Fruit fly (Drosophila melanogaster) whole organism, embryonic: ENCODE results near the gene Coq2.
A peak's percentile ranks its signal among the peaks of the same experiment; 100 is the strongest.

Source experiments
- Aef1 ChIP-seq: fragments of 200-800 bp; sonication (Bioruptor generic); IDR thresholded peaks from 3 replicates; pipeline ENCODE4 v1.3.6; 2022; ENCODE audit warnings: missing biosample characterization, missing genetic modification characterization
- Asciz ChIP-seq: fragments of 200-800 bp; sonication (Bioruptor generic); optimal IDR thresholded peaks from 2 replicates; lab custom pipeline; 2017; ENCODE audit warnings: missing biosample characterization, mild to moderate bottlenecking, missing genetic modification characterization, missing genetic modification reagents
- BtbVII ChIP-seq: fragments of 200-800 bp; sonication (Bioruptor generic); optimal IDR thresholded peaks from 3 replicates; lab custom pipeline; 2017; ENCODE audit warnings: missing biosample characterization, mild to moderate bottlenecking, missing genetic modification characterization
- CG10209 ChIP-seq: fragments of 200-800 bp; sonication (Bioruptor generic); optimal IDR thresholded peaks from 3 replicates; lab custom pipeline; 2017; ENCODE audit warnings: missing biosample characterization, mild to moderate bottlenecking, missing genetic modification characterization, missing genetic modification reagents
- CG11456 ChIP-seq: fragments of 200-800 bp; sonication (Bioruptor generic); IDR thresholded peaks from 3 replicates; pipeline ENCODE4 v1.3.6; 2022; ENCODE audit warnings: missing biosample characterization, missing genetic modification characterization
- CG1233 ChIP-seq: fragments of 200-800 bp; sonication (Bioruptor generic); optimal IDR thresholded peaks from 4 replicates; lab custom pipeline; 2018; ENCODE audit warnings: missing biosample characterization, mild to moderate bottlenecking, missing genetic modification characterization
- CG13775 ChIP-seq: fragments of 200-800 bp; sonication (Bioruptor generic); optimal IDR thresholded peaks from 3 replicates; lab custom pipeline; 2017; ENCODE audit warnings: missing biosample characterization, mild to moderate bottlenecking, missing genetic modification characterization
- CG18619 ChIP-seq: fragments of 200-800 bp; sonication (Bioruptor generic); optimal IDR thresholded peaks from 3 replicates; lab custom pipeline; 2017; ENCODE audit warnings: missing biosample characterization, mild to moderate bottlenecking, missing genetic modification characterization
- CG2129 ChIP-seq: fragments of 200-800 bp; sonication (Bioruptor generic); IDR thresholded peaks from 2 replicates; pipeline ENCODE4 v1.3.6; 2022; ENCODE audit warnings: missing biosample characterization, missing genetic modification characterization; ENCODE audit not compliant: partially characterized antibody
- CG31224 ChIP-seq: fragments of 200-800 bp; sonication (Bioruptor generic); IDR thresholded peaks from 2 replicates; pipeline ENCODE4 v1.3.6; 2022; ENCODE audit warnings: missing biosample characterization, missing genetic modification characterization
- CG3838 ChIP-seq: fragments of 200-800 bp; sonication (Bioruptor generic); optimal IDR thresholded peaks from 3 replicates; lab custom pipeline; 2016; ENCODE audit warnings: missing biosample characterization, missing genetic modification characterization
- CG7745 ChIP-seq: fragments of 200-800 bp; sonication (Bioruptor generic); optimal IDR thresholded peaks from 2 replicates; lab custom pipeline; 2018; ENCODE audit warnings: missing biosample characterization, mild to moderate bottlenecking, missing genetic modification characterization, moderate library complexity
- CG7987 ChIP-seq: fragments of 200-800 bp; sonication (Bioruptor generic); optimal IDR thresholded peaks from 2 replicates; lab custom pipeline; 2018; ENCODE audit warnings: missing biosample characterization, mild to moderate bottlenecking, missing genetic modification characterization, moderate library complexity
- CG8944 ChIP-seq: fragments of 200-800 bp; sonication (Bioruptor generic); optimal IDR thresholded peaks from 3 replicates; lab custom pipeline; 2016; ENCODE audit warnings: missing biosample characterization, missing genetic modification characterization
- CrebB ChIP-seq: fragments of 200-800 bp; sonication (Bioruptor generic); optimal IDR thresholded peaks from 3 replicates; lab custom pipeline; 2018; ENCODE audit warnings: missing biosample characterization, mild to moderate bottlenecking, missing genetic modification characterization
- D19A ChIP-seq: fragments of 200-800 bp; optimal IDR thresholded peaks from 3 replicates; lab custom pipeline; 2019; ENCODE audit warnings: missing biosample characterization, mild to moderate bottlenecking, missing genetic modification characterization, moderate library complexity
- Dip3 ChIP-seq: fragments of 200-800 bp; sonication (Bioruptor generic); optimal IDR thresholded peaks from 3 replicates; lab custom pipeline; 2016; ENCODE audit warnings: missing biosample characterization, missing genetic modification characterization
- Hey ChIP-seq: fragments of 200-800 bp; sonication (Bioruptor generic); optimal IDR thresholded peaks from 3 replicates; lab custom pipeline; 2018; ENCODE audit warnings: missing biosample characterization, mild to moderate bottlenecking, missing genetic modification characterization
- Hsf ChIP-seq: fragments of 200-800 bp; sonication (Bioruptor generic); optimal IDR thresholded peaks from 3 replicates; lab custom pipeline; 2016; ENCODE audit warnings: missing biosample characterization, missing genetic modification characterization
- Lpt ChIP-seq: fragments of >200 bp; optimal IDR thresholded peaks from 2 replicates; lab custom pipeline; 2018; ENCODE audit warnings: missing biosample characterization, missing genetic modification characterization
- MBD-R2 ChIP-seq: fragments of 200-800 bp; sonication (Bioruptor generic); IDR thresholded peaks from 2 replicates; pipeline ENCODE4 v1.3.6; 2022; ENCODE audit warnings: missing biosample characterization, missing genetic modification characterization
- Neu2 ChIP-seq: fragments of 200-800 bp; sonication (Bioruptor generic); optimal IDR thresholded peaks from 3 replicates; lab custom pipeline; 2016; ENCODE audit warnings: missing biosample characterization, missing genetic modification characterization, borderline replicate concordance
- Ptx1 ChIP-seq: fragments of 200-800 bp; sonication (Bioruptor generic); IDR thresholded peaks from 2 replicates; pipeline ENCODE4 v1.3.6; 2022; ENCODE audit warnings: missing biosample characterization, missing genetic modification characterization
- Side ChIP-seq: fragments of 200-800 bp; sonication (Bioruptor generic); optimal IDR thresholded peaks from 2 replicates; lab custom pipeline; 2016; ENCODE audit warnings: missing biosample characterization, missing genetic modification characterization
- Sry-β ChIP-seq: fragments of 200-800 bp; sonication (Bioruptor generic); optimal IDR thresholded peaks from 2 replicates; lab custom pipeline; 2018; ENCODE audit warnings: missing biosample characterization, mild to moderate bottlenecking, missing genetic modification characterization, moderate library complexity
- Xbp1 ChIP-seq: fragments of 200-800 bp; sonication (Bioruptor generic); optimal IDR thresholded peaks from 3 replicates; lab custom pipeline; 2016; ENCODE audit warnings: missing biosample characterization, mild to moderate bottlenecking, missing genetic modification characterization
- ab ChIP-seq: fragments of 200-800 bp; sonication (Bioruptor generic); optimal IDR thresholded peaks from 2 replicates; lab custom pipeline; 2016; ENCODE audit warnings: missing biosample characterization, missing genetic modification characterization
- al ChIP-seq: fragments of 200-800 bp; sonication (Bioruptor generic); IDR thresholded peaks from 2 replicates; pipeline ENCODE4 v1.3.6; 2022; ENCODE audit warnings: missing biosample characterization, missing genetic modification characterization
- bcd ChIP-seq: fragments of 200-800 bp; sonication (Bioruptor generic); optimal IDR thresholded peaks from 2 replicates; lab custom pipeline; 2017; ENCODE audit warnings: missing biosample characterization, mild to moderate bottlenecking, missing genetic modification characterization
- bowl ChIP-seq: fragments of 200-800 bp; sonication (Bioruptor generic); IDR thresholded peaks from 2 replicates; pipeline ENCODE4 v1.3.6; 2022; ENCODE audit warnings: missing biosample characterization, missing genetic modification characterization
- br ChIP-seq: fragments of >200 bp; optimal IDR thresholded peaks from 2 replicates; lab custom pipeline; 2017
- btn ChIP-seq: fragments of 200-800 bp; sonication (Bioruptor generic); optimal IDR thresholded peaks from 2 replicates; lab custom pipeline; 2016; ENCODE audit warnings: missing biosample characterization, missing genetic modification characterization
- cad ChIP-seq: fragments of >200 bp; optimal IDR thresholded peaks from 2 replicates; lab custom pipeline; 2017; ENCODE audit warnings: missing biosample characterization, missing genetic modification characterization
- cwo ChIP-seq: fragments of 200-800 bp; sonication (Bioruptor generic); optimal IDR thresholded peaks from 3 replicates; lab custom pipeline; 2017; ENCODE audit warnings: missing biosample characterization, missing genetic modification characterization, mild to moderate bottlenecking, moderate library complexity, missing genetic modification reagents
- dmrt11E ChIP-seq: fragments of 200-800 bp; sonication (Bioruptor generic); optimal IDR thresholded peaks from 3 replicates; lab custom pipeline; 2018; ENCODE audit warnings: missing biosample characterization, mild to moderate bottlenecking, missing genetic modification characterization, moderate library complexity
- gcm ChIP-seq: fragments of 200-800 bp; sonication (Bioruptor generic); optimal IDR thresholded peaks from 2 replicates; lab custom pipeline; 2019; ENCODE audit warnings: missing biosample characterization, mild to moderate bottlenecking, missing genetic modification characterization, moderate library complexity
- grn ChIP-seq: fragments of 200-800 bp; sonication (Bioruptor generic); optimal IDR thresholded peaks from 3 replicates; lab custom pipeline; 2017; ENCODE audit warnings: missing biosample characterization, missing genetic modification characterization
- gro ChIP-seq: fragments of 200-800 bp; sonication (Bioruptor generic); optimal IDR thresholded peaks from 2 replicates; lab custom pipeline; 2016; ENCODE audit warnings: missing biosample characterization, missing genetic modification characterization
- klu ChIP-seq: fragments of 200-800 bp; sonication (Bioruptor generic); IDR thresholded peaks from 2 replicates; pipeline ENCODE4 v1.3.6; 2022; ENCODE audit warnings: missing biosample characterization, missing genetic modification characterization
- lab ChIP-seq: fragments of 200-800 bp; sonication (Bioruptor generic); optimal IDR thresholded peaks from 3 replicates; lab custom pipeline; 2017; ENCODE audit warnings: missing biosample characterization, missing genetic modification characterization, mild to moderate bottlenecking, moderate library complexity, missing genetic modification reagents
- p53 ChIP-seq: fragments of 200-800 bp; sonication (Bioruptor generic); optimal IDR thresholded peaks from 2 replicates; lab custom pipeline; 2016; ENCODE audit warnings: missing biosample characterization, missing genetic modification characterization
- psq ChIP-seq: fragments of 200-800 bp; sonication (Bioruptor generic); optimal IDR thresholded peaks from 2 replicates; lab custom pipeline; 2017; ENCODE audit warnings: missing biosample characterization, missing genetic modification characterization
- pum ChIP-seq: fragments of 200-800 bp; sonication (Bioruptor generic); optimal IDR thresholded peaks from 2 replicates; lab custom pipeline; 2016; ENCODE audit warnings: missing biosample characterization, missing genetic modification characterization
- repo ChIP-seq: fragments of 200-800 bp; sonication (Bioruptor generic); optimal IDR thresholded peaks from 2 replicates; lab custom pipeline; 2016; ENCODE audit warnings: missing biosample characterization, missing genetic modification characterization
- run ChIP-seq: fragments of 200-800 bp; sonication (Bioruptor generic); optimal IDR thresholded peaks from 3 replicates; lab custom pipeline; 2018; ENCODE audit warnings: missing biosample characterization, mild to moderate bottlenecking, missing genetic modification characterization
- sima ChIP-seq: fragments of 200-800 bp; sonication (Bioruptor generic); optimal IDR thresholded peaks from 2 replicates; lab custom pipeline; 2016; ENCODE audit warnings: missing biosample characterization, missing genetic modification characterization
- slbo ChIP-seq: fragments of 200-800 bp; sonication (Bioruptor generic); IDR thresholded peaks from 2 replicates; pipeline ENCODE4 v1.3.6; 2022; ENCODE audit warnings: missing biosample characterization, missing genetic modification characterization
- sqz ChIP-seq: fragments of 200-800 bp; sonication (Bioruptor generic); optimal IDR thresholded peaks from 3 replicates; lab custom pipeline; 2018; ENCODE audit warnings: missing biosample characterization, mild to moderate bottlenecking, missing genetic modification characterization
- ssp ChIP-seq: fragments of 200-800 bp; sonication (Bioruptor generic); IDR thresholded peaks from 2 replicates; pipeline ENCODE4 v1.3.6; 2022; ENCODE audit warnings: missing biosample characterization, missing genetic modification characterization

Coq2 gene

dm6 chr3R:8356626-8357290 is 40.4 kb upstream of the Coq2 start, which contains the start of gene stck (continued):
- TF ChIP-seq cad (GFP tag; lab: Kevin White, UChicago) (no peak), psq (GFP tag; lab: Kevin White, UChicago) (no peak), dmrt11E (tag; lab: Kevin White, UChicago) (no peak), al (GFP tag; lab: Robert Waterston, UW) (no peak), CG1233 (GFP tag; lab: Kevin White, UChicago) (no peak), lab (peak; percentile 62), Sry-β (GFP tag; lab: Kevin White, UChicago) (peak; percentile 97)
- TF ChIP-seq, all 482 proteins: peak for 96

DNA sequence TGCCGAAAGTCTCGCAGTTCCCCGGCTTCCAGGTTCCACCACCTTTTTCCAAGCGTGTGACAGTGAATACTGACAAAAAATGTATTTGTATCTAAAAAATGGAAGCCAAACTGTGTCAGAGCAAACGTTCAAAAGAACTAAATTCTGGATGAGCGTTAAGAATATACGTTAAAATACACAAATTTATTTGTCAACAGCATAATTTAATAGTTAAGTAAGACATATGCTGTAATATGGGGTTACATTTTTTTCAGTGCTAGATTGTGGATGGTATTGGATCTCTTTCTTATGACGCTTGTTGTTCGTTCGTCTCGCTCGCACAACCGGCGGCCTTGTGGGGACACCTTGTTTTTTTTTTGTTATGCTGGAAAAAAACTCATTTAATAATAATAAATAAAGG is 39.2 kb upstream of the Coq2 start:
- TF ChIP-seq CG10209 (GFP tag; lab: Kevin White, UChicago): peak; percentile 94
- TF ChIP-seq btn: peak; percentile 74
- peak; percentile 94 for TF ChIP-seq CrebB (tag; lab: Kevin White, UChicago)
- peak; percentile 88 for TF ChIP-seq sima (GFP tag; lab: Kevin White, UChicago)
- no peak for TF ChIP-seq CG2129
- peak; percentile 48 for TF ChIP-seq grn (GFP tag; lab: Kevin White, UChicago)
- TF ChIP-seq CG13775 (GFP tag; lab: Kevin White, UChicago): peak; percentile 94
- TF ChIP-seq repo (GFP tag; lab: Kevin White, UChicago): peak; percentile 96
- TF ChIP-seq bcd: peak; percentile 93
- peak; percentile 95 for TF ChIP-seq BtbVII (GFP tag; lab: Kevin White, UChicago)
- peak; percentile 82 for TF ChIP-seq D19A
- peak; percentile 88 for TF ChIP-seq sqz
- TF ChIP-seq CG8944 (GFP tag; lab: Kevin White, UChicago): peak; percentile 96
- TF ChIP-seq Asciz (GFP tag; lab: Kevin White, UChicago): peak; percentile 94
- peak; percentile 90 for TF ChIP-seq Dip3 (GFP tag; lab: Kevin White, UChicago)
- TF ChIP-seq MBD-R2 (GFP tag; lab: Robert Waterston, UW): peak; percentile 90
- peak; percentile 83 for TF ChIP-seq ssp (GFP tag; lab: Robert Waterston, UW)
- peak; percentile 93 for TF ChIP-seq CG31224
- TF ChIP-seq Hsf (GFP tag; lab: Kevin White, UChicago): peak; percentile 96
- peak; percentile 73 for TF ChIP-seq ab (GFP tag; lab: Kevin White, UChicago)
- peak; percentile 95 for TF ChIP-seq CG11456 (GFP tag; lab: Robert Waterston, UW)
- TF ChIP-seq gcm (GFP tag; lab: Kevin White, UChicago): peak; percentile 83
- peak; percentile 98 for TF ChIP-seq slbo (GFP tag; lab: Robert Waterston, UW)
- TF ChIP-seq Aef1 (GFP tag; lab: Robert Waterston, UW): peak; percentile 94
- peak; percentile 84 for TF ChIP-seq CG3838
- TF ChIP-seq cwo (GFP tag; lab: Kevin White, UChicago): peak; percentile 97
- peak; percentile 96 for TF ChIP-seq Ptx1 (GFP tag; lab: Robert Waterston, UW)
- no peak for TF ChIP-seq Lpt
- peak; percentile 83 for TF ChIP-seq Hey
- peak; percentile 91 for TF ChIP-seq p53
- TF ChIP-seq Neu2 (GFP tag; lab: Kevin White, UChicago): peak; percentile 52
- TF ChIP-seq Side (GFP tag; lab: Kevin White, UChicago): peak; percentile 97
- peak; percentile 96 for TF ChIP-seq CG18619 (GFP tag; lab: Kevin White, UChicago)
- peak; percentile 87 for TF ChIP-seq CG7987
- peak; percentile 88 for TF ChIP-seq run (tag; lab: Kevin White, UChicago)
- TF ChIP-seq br (lab: Kevin White, UChicago): no peak
- no peak for TF ChIP-seq CG7745 (tag; lab: Kevin White, UChicago)
- TF ChIP-seq klu: peak; percentile 92
- TF ChIP-seq gro (GFP tag; lab: Kevin White, UChicago): peak; percentile 97
- peak; percentile 97 for TF ChIP-seq Xbp1 (GFP tag; lab: Kevin White, UChicago)
- TF ChIP-seq bowl (GFP tag; lab: Robert Waterston, UW): peak; percentile 82
- TF ChIP-seq pum (GFP tag; lab: Kevin White, UChicago): peak; percentile 94
